Fruit fly (Drosophila melanogaster): ENCODE measurements around the gene Burs.

The Burs gene

dm6 chr3R:21808622-21809347 lies 39.5 kb downstream of the Burs start (continued):
- TF ChIP-seq dan (GFP tag; IDR thresholded peaks at IDR 0.05) (no peak), CG8281 (tag; optimal IDR thresholded peaks at IDR 0.05) (no peak), tll (GFP tag; optimal IDR thresholded peaks at IDR 0.05) (peak in 1 of 2 experiments; percentile 47), Dad (GFP tag; optimal IDR thresholded peaks at IDR 0.05) (no peak), dm (GFP tag; optimal IDR thresholded peaks at IDR 0.05) (no peak), CG32532 (GFP tag; IDR thresholded peaks at IDR 0.05) (no peak), CG13287 (GFP tag; IDR thresholded peaks at IDR 0.05; ENCODE audit: partially characterized antibody) (no peak), CG15514 (GFP tag; optimal IDR thresholded peaks at IDR 0.05) (peak; percentile 10), Hmr (GFP tag; optimal IDR thresholded peaks at IDR 0.05) (peak; percentile 59), sob (GFP tag; IDR thresholded peaks at IDR 0.05) (no peak), slp2 (GFP tag; optimal IDR thresholded peaks at IDR 0.05) (no peak), gfzf (GFP tag; optimal IDR thresholded peaks at IDR 0.05) (no peak), emc (GFP tag; optimal IDR thresholded peaks at IDR 0.05) (no peak), cato (GFP tag; optimal IDR thresholded peaks at IDR 0.05; ENCODE audit: borderline replicate concordance) (no peak), CG34376 (GFP tag; optimal IDR thresholded peaks at IDR 0.05) (no peak), psq (GFP tag; optimal IDR thresholded peaks at IDR 0.05) (no peak), CG9437 (GFP tag; optimal IDR thresholded peaks at IDR 0.05) (peak; percentile 6), ATbp (GFP tag; optimal IDR thresholded peaks at IDR 0.05) (no peak), CG12104 (GFP tag; optimal IDR thresholded peaks at IDR 0.05) (no peak), Elba2 (GFP tag; optimal IDR thresholded peaks at IDR 0.05) (no peak), CG9727 (GFP tag; optimal IDR thresholded peaks at IDR 0.05) (peak; percentile 25), Atf3 (GFP tag; optimal IDR thresholded peaks at IDR 0.05) (no peak), CG3847 (GFP tag; IDR thresholded peaks at IDR 0.05) (no peak), knrl (GFP tag; IDR thresholded peaks at IDR 0.05; ENCODE audit: partially characterized antibody) (no peak), CG18619 (GFP tag; optimal IDR thresholded peaks at IDR 0.05) (peak; percentile 8), CG30403 (GFP tag; optimal IDR thresholded peaks at IDR 0.05) (peak; percentile 30), ttk (GFP tag; IDR thresholded peaks at IDR 0.05) (no peak), pzg (GFP tag; optimal IDR thresholded peaks at IDR 0.05) (no peak), salm (tag; optimal IDR thresholded peaks at IDR 0.05) (no peak)
